Worm (Caenorhabditis elegans): ENCODE measurements around the gene sedl-1.
A peak's percentile ranks its signal among the peaks of the same experiment; 100 is the strongest.

Gene sedl-1

ce11 chrX:1480564-1480963, 40.5 kb upstream of the sedl-1 start:
- TF ChIP-seq ceh-22 (tag; optimal IDR thresholded peaks at IDR 0.05) = no peak
- no peak for TF ChIP-seq ceh-19 (GFP tag; optimal IDR thresholded peaks at IDR 0.05)
- TF ChIP-seq sox-4 (tag; optimal IDR thresholded peaks at IDR 0.05) = no peak
- TF ChIP-seq ceh-30 (tag; optimal IDR thresholded peaks at IDR 0.05) = no peak
- no peak for TF ChIP-seq ceh-14 (tag; optimal IDR thresholded peaks at IDR 0.05)
- TF ChIP-seq pqm-1 (tag; optimal IDR thresholded peaks at IDR 0.05) = no peak
- no peak for TF ChIP-seq ceh-45 (GFP tag; IDR thresholded peaks at IDR 0.05)
- no peak for TF ChIP-seq che-1 (tag; optimal IDR thresholded peaks at IDR 0.05)
- no peak for TF ChIP-seq lin-11 (tag; optimal IDR thresholded peaks at IDR 0.05)
- no peak for TF ChIP-seq sdc-2 (tag; optimal IDR thresholded peaks at IDR 0.05)
- TF ChIP-seq ceh-48 (tag; optimal IDR thresholded peaks at IDR 0.05) = no peak
- no peak for TF ChIP-seq rnt-1 (tag; optimal IDR thresholded peaks at IDR 0.05)
- TF ChIP-seq ceh-2 (tag; optimal IDR thresholded peaks at IDR 0.05) = no peak
- no peak for TF ChIP-seq pha-4 (tag; optimal IDR thresholded peaks at IDR 0.05)
- TF ChIP-seq tbx-7 (tag; optimal IDR thresholded peaks at IDR 0.05) = no peak
- no peak for TF ChIP-seq zip-5 (tag; optimal IDR thresholded peaks at IDR 0.05)
- TF ChIP-seq gmeb-2 (tag; optimal IDR thresholded peaks at IDR 0.05) = no peak

- TF ChIP-seq ceh-24 (tag; optimal IDR thresholded peaks at IDR 0.05) (no peak), ceh-14 (tag; optimal IDR thresholded peaks at IDR 0.05) (no peak), F13H6.1 (tag; optimal IDR thresholded peaks at IDR 0.05) (no peak), tbx-7 (tag; optimal IDR thresholded peaks at IDR 0.05) (no peak), pqm-1 (tag; optimal IDR thresholded peaks at IDR 0.05) (no peak), nhr-11 (tag; optimal IDR thresholded peaks at IDR 0.05) (no peak), fax-1 (tag; optimal IDR thresholded peaks at IDR 0.05) (no peak), pha-2 (tag; optimal IDR thresholded peaks at IDR 0.05) (no peak), Y22D7AL.16 (tag; optimal IDR thresholded peaks at IDR 0.05) (no peak), ceh-6 (GFP tag; optimal IDR thresholded peaks at IDR 0.05) (no peak), elt-4 (tag; optimal IDR thresholded peaks at IDR 0.05) (no peak), sox-2 (GFP tag; IDR thresholded peaks at IDR 0.05) (no peak), ref-2 (tag; optimal IDR thresholded peaks at IDR 0.05) (no peak)
These were observed 39.6 kb upstream of the sedl-1 start for ce11 chrX:1479637-1480036.

- TF ChIP-seq ama-1 (optimal IDR thresholded peaks at IDR 0.05) (no peak), nhr-232 (tag; optimal IDR thresholded peaks at IDR 0.05) (no peak), C38D4.7 (GFP tag; optimal IDR thresholded peaks at IDR 0.05) (no peak), gmeb-2 (tag; optimal IDR thresholded peaks at IDR 0.05) (no peak), unc-55 (GFP tag; optimal IDR thresholded peaks at IDR 0.05) (no peak), ceh-9 (tag; optimal IDR thresholded peaks at IDR 0.05) (no peak), fkh-6 (tag; optimal IDR thresholded peaks at IDR 0.05) (no peak), pha-2 (tag; optimal IDR thresholded peaks at IDR 0.05) (no peak), unc-42 (tag; optimal IDR thresholded peaks at IDR 0.05) (no peak), ceh-34 (tag; optimal IDR thresholded peaks at IDR 0.05) (no peak), mec-3 (tag; optimal IDR thresholded peaks at IDR 0.05; ENCODE audit: borderline replicate concordance) (no peak)
These were observed 39.1 kb upstream of the sedl-1 start, which contains the start of gene acly-1 for ce11 chrX:1479190-1479589. acly-1 (plus strand) TSS chrX:1479542.

- no peak for TF ChIP-seq ceh-24 (tag; optimal IDR thresholded peaks at IDR 0.05)
- TF ChIP-seq unc-42 (tag; optimal IDR thresholded peaks at IDR 0.05) = peak; percentile 18
These were observed 38.5 kb upstream of the sedl-1 start for ce11 chrX:1478569-1478968.

- TF ChIP-seq ceh-45 (GFP tag; IDR thresholded peaks at IDR 0.05) = no peak
- peak; percentile 98 for TF ChIP-seq elt-2 (tag; optimal IDR thresholded peaks at IDR 0.05)
- TF ChIP-seq sox-4 (tag; optimal IDR thresholded peaks at IDR 0.05) = no peak
These were observed 37.9 kb upstream of the sedl-1 start for ce11 chrX:1477932-1478331.
